Fruit fly (Drosophila melanogaster) whole organism, wandering third instar larva: ENCODE data around the gene CG31087.

Source experiments
- Abd-B ChIP-seq: fragments of >200 bp; optimal IDR thresholded peaks from 2 replicates; lab custom pipeline; 2017; ENCODE audit warnings: missing biosample characterization, missing genetic modification characterization
- CG9705 ChIP-seq: fragments of 200-800 bp; sonication (Bioruptor generic); optimal IDR thresholded peaks from 2 replicates; lab custom pipeline; 2018; ENCODE audit warnings: missing biosample characterization, mild to moderate bottlenecking, missing genetic modification characterization
- CrebA ChIP-seq: fragments of 200-800 bp; sonication (Bioruptor generic); optimal IDR thresholded peaks from 2 replicates; lab custom pipeline; 2016; ENCODE audit warnings: missing biosample characterization, mild to moderate bottlenecking, missing genetic modification characterization, borderline replicate concordance
- Dfd ChIP-seq: fragments of >200 bp; optimal IDR thresholded peaks from 2 replicates; lab custom pipeline; 2017; ENCODE audit warnings: missing biosample characterization, missing genetic modification characterization
- Dif ChIP-seq: fragments of 200-275, 200-300 bp; sonication (Bioruptor generic); optimal IDR thresholded peaks from 2 replicates; lab custom pipeline; 2018; ENCODE audit warnings: missing biosample characterization, missing genetic modification characterization; ENCODE audit not compliant: partially characterized antibody
- GATAd ChIP-seq: sonication (Bioruptor generic); optimal IDR thresholded peaks from 2 replicates; lab custom pipeline; 2016; ENCODE audit warnings: missing biosample characterization, missing genetic modification characterization
- HLH106 ChIP-seq: fragments of 200-800 bp; optimal IDR thresholded peaks from 3 replicates; lab custom pipeline; 2019; ENCODE audit warnings: missing biosample characterization, mild to moderate bottlenecking, missing genetic modification characterization, moderate library complexity
- Hnf4 ChIP-seq: fragments of 200-800 bp; sonication (Bioruptor generic); optimal IDR thresholded peaks from 2 replicates; lab custom pipeline; 2016; ENCODE audit warnings: missing biosample characterization, mild to moderate bottlenecking, missing genetic modification characterization
- Hr78 ChIP-seq: fragments of >200 bp; optimal IDR thresholded peaks from 2 replicates; lab custom pipeline; 2017; ENCODE audit warnings: missing biosample characterization, missing genetic modification characterization
- Hr83 ChIP-seq: fragments of 200-300 bp; sonication (Bioruptor generic); optimal IDR thresholded peaks from 2 replicates; lab custom pipeline; 2016; ENCODE audit warnings: missing biosample characterization, mild to moderate bottlenecking, missing genetic modification characterization, moderate library complexity; ENCODE audit not compliant: poor library complexity, severe bottlenecking
- Jra ChIP-seq: sonication (Bioruptor generic); optimal IDR thresholded peaks from 2 replicates; lab custom pipeline; 2016; ENCODE audit warnings: missing biosample characterization, missing genetic modification characterization
- Mio ChIP-seq: sonication (Bioruptor generic); optimal IDR thresholded peaks from 2 replicates; lab custom pipeline; 2016; ENCODE audit warnings: missing biosample characterization, missing genetic modification characterization
- N ChIP-seq: fragments of >200 bp; optimal IDR thresholded peaks from 2 replicates; lab custom pipeline; 2018; ENCODE audit warnings: missing biosample characterization, missing external identifiers, missing genetic modification characterization
- OdsH ChIP-seq: fragments of 200-800 bp; sonication (Bioruptor generic); optimal IDR thresholded peaks from 2 replicates; lab custom pipeline; 2016; ENCODE audit warnings: missing biosample characterization, mild to moderate bottlenecking, missing genetic modification characterization
- Rel ChIP-seq, 2 experiments: fragments of 200-800 bp; sonication (Bioruptor generic) in 1 of 2; optimal IDR thresholded peaks; 2 replicates in 1 of 2; 3 replicates in 1 of 2; lab custom pipeline; 2016 to 2019; ENCODE audit warnings: mild to moderate bottlenecking in 2 of 2, missing biosample characterization in 2 of 2, missing genetic modification characterization in 2 of 2, moderate library complexity in 1 of 2
- Sp1 ChIP-seq: fragments of 200-800 bp; sonication (Bioruptor generic); optimal IDR thresholded peaks from 3 replicates; lab custom pipeline; 2019; ENCODE audit warnings: missing biosample characterization, mild to moderate bottlenecking, missing genetic modification characterization, moderate library complexity
- Vsx2 ChIP-seq: fragments of 200-300, 225-300 bp; sonication (Bioruptor generic); optimal IDR thresholded peaks from 2 replicates; lab custom pipeline; 2018; ENCODE audit warnings: missing biosample characterization, missing genetic modification characterization; ENCODE audit not compliant: partially characterized antibody
- br ChIP-seq: fragments of 200-800 bp; sonication (Bioruptor generic); optimal IDR thresholded peaks from 2 replicates; lab custom pipeline; 2016; ENCODE audit warnings: missing biosample characterization, missing genetic modification characterization
- brk ChIP-seq: fragments of 200-800 bp; sonication (Bioruptor generic); optimal IDR thresholded peaks from 2 replicates; lab custom pipeline; 2016; ENCODE audit warnings: missing biosample characterization, mild to moderate bottlenecking, missing genetic modification characterization
- dl ChIP-seq, 2 experiments: fragments of 175-275, 200-275 bp in 1 of 2; fragments of 200-275 bp in 1 of 2; sonication (Bioruptor generic); optimal IDR thresholded peaks; lab custom pipeline; 2018; ENCODE audit warnings: mild to moderate bottlenecking in 2 of 2, missing biosample characterization in 2 of 2, missing genetic modification characterization in 2 of 2, moderate library complexity in 2 of 2; ENCODE audit not compliant: partially characterized antibody in 2 of 2, insufficient read depth in 1 of 2
- dmrt93B ChIP-seq: fragments of 200-800 bp; sonication (Bioruptor generic); optimal IDR thresholded peaks from 2 replicates; lab custom pipeline; 2018; ENCODE audit warnings: missing biosample characterization, mild to moderate bottlenecking, missing genetic modification characterization
- dsf ChIP-seq: sonication (Bioruptor generic); optimal IDR thresholded peaks from 2 replicates; lab custom pipeline; 2016; ENCODE audit warnings: missing biosample characterization, missing genetic modification characterization, borderline replicate concordance
- ey ChIP-seq: fragments of 200-800 bp; sonication (Bioruptor generic); optimal IDR thresholded peaks from 2 replicates; lab custom pipeline; 2016; ENCODE audit warnings: missing biosample characterization, missing genetic modification characterization
- foxo ChIP-seq, 2 experiments: fragments of 200-800 bp; sonication (Bioruptor generic); optimal IDR thresholded peaks; 2 replicates in 1 of 2; 3 replicates in 1 of 2; lab custom pipeline; 2016 to 2017; ENCODE audit warnings: missing biosample characterization in 2 of 2, missing genetic modification characterization in 2 of 2
- h ChIP-seq: fragments of 200-800 bp; sonication (Bioruptor generic); optimal IDR thresholded peaks from 3 replicates; lab custom pipeline; 2016; ENCODE audit warnings: missing biosample characterization, mild to moderate bottlenecking, missing genetic modification characterization
- lola ChIP-seq: fragments of >200 bp; optimal IDR thresholded peaks from 2 replicates; lab custom pipeline; 2017; ENCODE audit warnings: missing biosample characterization, missing genetic modification characterization
- pan ChIP-seq: fragments of >200 bp; optimal IDR thresholded peaks from 2 replicates; lab custom pipeline; 2017
- psq ChIP-seq: fragments of 200-800 bp; sonication (Bioruptor generic); optimal IDR thresholded peaks from 3 replicates; lab custom pipeline; 2017; ENCODE audit warnings: missing biosample characterization, mild to moderate bottlenecking, missing genetic modification characterization, moderate library complexity
- rgr ChIP-seq: fragments of 200-800 bp; sonication (Bioruptor generic); optimal IDR thresholded peaks from 3 replicates; lab custom pipeline; 2016; ENCODE audit warnings: missing biosample characterization, mild to moderate bottlenecking, missing genetic modification characterization
- sage ChIP-seq: fragments of 200-800 bp; sonication (Bioruptor generic); optimal IDR thresholded peaks from 2 replicates; lab custom pipeline; 2016; ENCODE audit warnings: missing biosample characterization, mild to moderate bottlenecking, missing genetic modification characterization
- sv ChIP-seq: fragments of 200-800 bp; sonication (Bioruptor generic); optimal IDR thresholded peaks from 3 replicates; lab custom pipeline; 2016; ENCODE audit warnings: missing biosample characterization, missing genetic modification characterization
- tai ChIP-seq: sonication (Bioruptor generic); optimal IDR thresholded peaks from 2 replicates; lab custom pipeline; 2016; ENCODE audit warnings: missing biosample characterization, missing genetic modification characterization
- usp ChIP-seq: fragments of >200 bp; optimal IDR thresholded peaks from 2 replicates; lab custom pipeline; 2017; ENCODE audit warnings: missing biosample characterization, missing genetic modification characterization
- woc ChIP-seq: sonication (Bioruptor generic); optimal IDR thresholded peaks from 2 replicates; lab custom pipeline; 2016; ENCODE audit warnings: missing biosample characterization, mild to moderate bottlenecking, missing genetic modification characterization

The CG31087 gene

dm6 chr3R:25312583-25312982, 1.1 kb downstream of the CG31087 start:
- TF ChIP-seq Jra (no peak), Hr78 (GFP tag; lab: Kevin White, UChicago) (no peak), OdsH (no peak), Dif (GFP tag; lab: Kevin White, UChicago) (no peak), Sp1 (no peak), h (GFP tag; lab: Kevin White, UChicago) (no peak)

dm6 chr3R:25310843-25311242, 2.8 kb downstream of the CG31087 start, which contains the start of gene CG31099:
TSS of gene CG31099 (minus strand) at chr3R:25310943.
- TF ChIP-seq Rel (GFP tag; optimal IDR thresholded peaks at IDR 0.05; lab: Kevin White, UChicago), result no peak
- no peak for TF ChIP-seq Rel (tag; optimal IDR thresholded peaks at IDR 0.05; lab: Kevin White, UChicago)
- TF ChIP-seq pan (lab: Kevin White, UChicago), result no peak
- TF ChIP-seq psq (GFP tag; lab: Kevin White, UChicago), result no peak
- TF ChIP-seq Vsx2 (GFP tag; lab: Kevin White, UChicago), result no peak
- no peak for TF ChIP-seq N (GFP tag; lab: Kevin White, UChicago)
- no peak for TF ChIP-seq CG9705 (GFP tag; lab: Kevin White, UChicago)

- TF ChIP-seq usp (GFP tag; lab: Kevin White, UChicago) (no peak), Mio (GFP tag; lab: Kevin White, UChicago) (no peak), GATAd (GFP tag; lab: Kevin White, UChicago) (no peak), dl (GFP tag; optimal IDR thresholded peaks at IDR 0.05; lab: Kevin White, UChicago; ENCODE audit: insufficient read depth in 1 of 2, partially characterized antibody in 2 of 2) (no peak), foxo (GFP tag; optimal IDR thresholded peaks at IDR 0.05; lab: Kevin White, UChicago) (no peak)
Observed at dm6 chr3R:25309175-25309574, 4.5 kb downstream of the CG31087 start.

dm6 chr3R:25308228-25308627, 5.4 kb downstream of the CG31087 start, which contains the start of gene CG10550:
TSS of gene CG10550 (minus strand) at chr3R:25308391.
- TF ChIP-seq Hnf4 (GFP tag; lab: Kevin White, UChicago) (peak; percentile 0), foxo (GFP tag; optimal IDR thresholded peaks at IDR 0.05; lab: Kevin White, UChicago) (no peak), Rel (GFP tag; optimal IDR thresholded peaks at IDR 0.05; lab: Kevin White, UChicago) (no peak), Rel (tag; optimal IDR thresholded peaks at IDR 0.05; lab: Kevin White, UChicago) (no peak)

dm6 chr3R:25305822-25306544, 7.7 kb downstream of the CG31087 start:
- no peak for TF ChIP-seq OdsH
- TF ChIP-seq Rel (GFP tag; optimal IDR thresholded peaks at IDR 0.05; lab: Kevin White, UChicago), result no peak
- TF ChIP-seq Rel (tag; optimal IDR thresholded peaks at IDR 0.05; lab: Kevin White, UChicago), result peak; percentile 1

dm6 chr3R:25303857-25304440, 9.7 kb downstream of the CG31087 start, which contains the start of gene CG31436:
TSS of gene CG31436 (plus strand) at chr3R:25304137.
- peak; percentile 17 for TF ChIP-seq CrebA (GFP tag; lab: Kevin White, UChicago)
- TF ChIP-seq Rel (GFP tag; optimal IDR thresholded peaks at IDR 0.05; lab: Kevin White, UChicago), result no peak
- peak; percentile 99 for TF ChIP-seq Rel (tag; optimal IDR thresholded peaks at IDR 0.05; lab: Kevin White, UChicago)
- no peak for TF ChIP-seq pan (lab: Kevin White, UChicago)
- peak; percentile 26 for TF ChIP-seq sage (GFP tag; lab: Kevin White, UChicago)
- no peak for TF ChIP-seq Abd-B (GFP tag; lab: Kevin White, UChicago)
- no peak for TF ChIP-seq ey (GFP tag; lab: Kevin White, UChicago)
- no peak for TF ChIP-seq lola (GFP tag; lab: Kevin White, UChicago)
- TF ChIP-seq Sp1, result no peak
- no peak for TF ChIP-seq br
- no peak for TF ChIP-seq Dfd (GFP tag; lab: Kevin White, UChicago)
- no peak for TF ChIP-seq h (GFP tag; lab: Kevin White, UChicago)
- TF ChIP-seq Hnf4 (GFP tag; lab: Kevin White, UChicago), result no peak
- TF ChIP-seq Dif (GFP tag; lab: Kevin White, UChicago), result no peak
- no peak for TF ChIP-seq HLH106 (tag; lab: Kevin White, UChicago)
- no peak for TF ChIP-seq rgr (GFP tag; lab: Kevin White, UChicago)
- no peak for TF ChIP-seq CG9705 (GFP tag; lab: Kevin White, UChicago)
- TF ChIP-seq dsf (GFP tag; lab: Kevin White, UChicago), result no peak
- TF ChIP-seq OdsH, result no peak
- TF ChIP-seq N (GFP tag; lab: Kevin White, UChicago), result no peak
- TF ChIP-seq foxo (GFP tag; optimal IDR thresholded peaks at IDR 0.05; lab: Kevin White, UChicago), result no peak
- TF ChIP-seq woc, result no peak
- TF ChIP-seq tai (GFP tag; lab: Kevin White, UChicago), result no peak
- no peak for TF ChIP-seq dmrt93B (GFP tag; lab: Kevin White, UChicago)
- TF ChIP-seq brk, result peak; percentile 17
- no peak for TF ChIP-seq Hr83 (GFP tag; lab: Kevin White, UChicago)
- no peak for TF ChIP-seq Mio (GFP tag; lab: Kevin White, UChicago)
- TF ChIP-seq usp (GFP tag; lab: Kevin White, UChicago), result no peak
- TF ChIP-seq Hr78 (GFP tag; lab: Kevin White, UChicago), result no peak
- no peak for TF ChIP-seq sv (GFP tag; lab: Kevin White, UChicago)
- TF ChIP-seq Jra, result no peak
